Worm (Caenorhabditis elegans): ENCODE results near the gene Y7A5A.8.

DNA sequence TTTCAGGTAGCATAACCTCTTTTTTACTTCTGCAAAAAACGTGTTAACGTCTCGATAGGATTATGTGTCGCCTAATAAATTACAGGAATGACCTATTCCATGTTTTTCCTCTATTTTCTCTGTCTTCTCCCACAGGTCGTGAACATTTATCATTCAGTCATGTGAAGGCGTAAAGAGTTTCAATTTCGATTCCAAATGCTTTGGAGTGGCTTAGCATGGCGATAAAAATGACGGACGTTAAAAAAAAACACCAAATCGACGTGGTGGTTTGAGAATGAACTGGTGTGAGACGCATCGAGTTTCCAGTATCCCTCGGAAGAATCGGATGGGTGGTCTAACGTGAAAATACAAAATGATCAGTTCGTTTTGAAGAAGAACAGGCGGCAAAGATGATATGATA lies 47.3 kb downstream of the Y7A5A.8 start:
- TF ChIP-seq ama-1 (optimal IDR thresholded peaks at IDR 0.05) (no peak), dpl-1 (GFP tag; optimal IDR thresholded peaks at IDR 0.05) (no peak), mep-1 (tag; optimal IDR thresholded peaks at IDR 0.05) (no peak), ceh-28 (tag; optimal IDR thresholded peaks at IDR 0.05) (no peak), dmd-6 (GFP tag; IDR thresholded peaks at IDR 0.05) (no peak), nhr-77 (tag; optimal IDR thresholded peaks at IDR 0.05) (no peak), ztf-7 (tag; optimal IDR thresholded peaks at IDR 0.05) (no peak), egl-43 (GFP tag; IDR thresholded peaks at IDR 0.05) (no peak), set-16 (GFP tag; IDR thresholded peaks at IDR 0.05) (no peak)
